Worm (Caenorhabditis elegans): Measurements from ENCODE around the gene T05C7.7.

ce11 chrIV:71266-71665 is 9.7 kb downstream of the T05C7.7 start:
- TF ChIP-seq dao-5 (tag; optimal IDR thresholded peaks at IDR 0.05) (no peak), W03F9.2 (tag; optimal IDR thresholded peaks at IDR 0.05) (no peak), him-1 (tag; optimal IDR thresholded peaks at IDR 0.05) (no peak)

Measured in whole organism, L4/young adult.